Worm (Caenorhabditis elegans): ENCODE measurements around the gene tsp-18.

The tsp-18 gene

DNA sequence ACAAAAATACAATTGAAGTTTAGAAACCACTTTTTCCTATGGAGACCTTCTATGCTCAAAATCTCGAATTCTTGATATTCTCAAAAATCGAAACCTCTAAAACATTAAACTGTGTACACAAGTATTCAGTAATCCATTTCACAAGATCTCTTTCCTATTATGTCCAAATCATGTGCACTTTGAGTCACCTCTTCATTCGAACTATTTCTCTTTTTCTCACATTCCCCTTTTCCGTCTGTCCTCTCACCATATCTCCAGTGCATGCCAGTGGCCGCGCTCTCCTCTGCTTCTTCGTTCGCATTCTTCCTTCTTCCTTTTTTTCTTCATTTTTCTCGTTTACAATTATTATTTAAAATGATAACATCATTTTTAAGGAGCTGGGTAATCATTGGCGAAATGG is 38.2 kb downstream of the tsp-18 start, which contains the start of gene F28B12.1:
TSS of gene F28B12.1 (plus strand) at position 335 of the 400 bp plus-strand sequence.
- TF ChIP-seq flh-1 (GFP tag; optimal IDR thresholded peaks at IDR 0.05) (no peak), ztf-11 (tag; optimal IDR thresholded peaks at IDR 0.05) (no peak), lsy-2 (tag; optimal IDR thresholded peaks at IDR 0.05) (no peak), sptf-1 (tag; optimal IDR thresholded peaks at IDR 0.05) (no peak), nhr-237 (tag; optimal IDR thresholded peaks at IDR 0.05) (no peak), blmp-1 (tag; optimal IDR thresholded peaks at IDR 0.05) (no peak), unc-62 (GFP tag; optimal IDR thresholded peaks at IDR 0.05) (no peak), tbx-8 (GFP tag; optimal IDR thresholded peaks at IDR 0.05) (no peak), snpc-4 (tag; optimal IDR thresholded peaks at IDR 0.05) (no peak), unc-120 (tag; optimal IDR thresholded peaks at IDR 0.05; ENCODE audit: poor library complexity, severe bottlenecking) (no peak), bed-3 (GFP tag; optimal IDR thresholded peaks at IDR 0.05) (no peak), elt-1 (tag; optimal IDR thresholded peaks at IDR 0.05; ENCODE audit: borderline replicate concordance, insufficient read depth) (no peak), M03D4.4 (tag; optimal IDR thresholded peaks at IDR 0.05) (no peak), ceh-39 (tag; optimal IDR thresholded peaks at IDR 0.05) (no peak), mls-2 (tag; optimal IDR thresholded peaks at IDR 0.05) (no peak), cnd-1 (tag; optimal IDR thresholded peaks at IDR 0.05) (no peak), sem-2 (GFP tag; optimal IDR thresholded peaks at IDR 0.05) (no peak), ceh-83 (GFP tag; optimal IDR thresholded peaks at IDR 0.05) (no peak), mep-1 (tag; optimal IDR thresholded peaks at IDR 0.05) (no peak)

DNA sequence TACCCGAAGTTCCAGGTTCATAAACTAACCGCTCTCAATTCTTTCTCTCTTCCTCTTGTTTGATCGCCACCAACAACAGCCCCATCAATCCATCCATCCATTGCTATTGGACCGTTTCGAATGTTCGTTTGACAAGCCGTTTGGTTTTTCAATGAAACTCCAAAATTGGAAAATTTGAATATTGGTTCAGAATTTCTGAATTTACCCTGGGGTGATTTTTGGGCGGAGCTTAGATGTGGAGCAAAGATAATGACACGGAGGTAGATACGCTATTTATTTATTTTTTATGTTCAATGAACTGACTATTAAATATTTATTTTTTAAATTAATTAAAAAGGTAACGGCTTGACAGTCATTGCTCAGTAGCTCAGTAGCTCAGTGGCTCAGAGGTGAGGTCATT is 39.9 kb downstream of the tsp-18 start, which contains the start of gene B0034.2:
TSS of gene B0034.2 (minus strand) at position 101 of the 400 bp plus-strand sequence.
- TF ChIP-seq lin-32 (GFP tag; optimal IDR thresholded peaks at IDR 0.05) (no peak), ceh-39 (tag; optimal IDR thresholded peaks at IDR 0.05) (no peak), drap-1 (GFP tag; optimal IDR thresholded peaks at IDR 0.05) (no peak), ceh-43 (GFP tag; optimal IDR thresholded peaks at IDR 0.05) (no peak), bed-3 (GFP tag; optimal IDR thresholded peaks at IDR 0.05) (no peak), nhr-12 (tag; optimal IDR thresholded peaks at IDR 0.05) (no peak), elt-3 (tag; optimal IDR thresholded peaks at IDR 0.05) (no peak), tbx-8 (GFP tag; optimal IDR thresholded peaks at IDR 0.05) (no peak), elt-1 (tag; optimal IDR thresholded peaks at IDR 0.05; ENCODE audit: borderline replicate concordance, insufficient read depth) (no peak), mls-2 (tag; optimal IDR thresholded peaks at IDR 0.05) (no peak), hlh-1 (tag; optimal IDR thresholded peaks at IDR 0.05) (no peak), lsy-2 (tag; optimal IDR thresholded peaks at IDR 0.05) (no peak), ham-2 (GFP tag; optimal IDR thresholded peaks at IDR 0.05) (no peak), snpc-4 (tag; optimal IDR thresholded peaks at IDR 0.05) (no peak)

DNA sequence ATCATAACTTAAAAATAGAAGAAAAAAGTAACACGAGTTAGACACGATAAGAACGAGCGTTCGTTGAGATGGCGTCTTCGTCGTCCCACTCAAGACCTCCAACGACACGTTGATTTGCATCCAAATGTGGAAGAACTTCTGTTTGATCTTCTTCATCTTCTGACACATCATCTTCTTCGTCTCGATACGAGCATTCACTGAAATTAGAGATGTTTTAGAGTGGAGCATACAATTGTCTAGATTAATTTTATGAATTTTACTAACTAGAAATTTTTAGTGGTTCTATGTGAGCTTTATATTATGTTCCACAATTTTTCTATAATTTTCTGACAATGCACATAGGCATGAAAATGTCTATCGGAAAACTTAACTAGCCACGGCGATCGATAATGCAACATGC is 41.5 kb downstream of the tsp-18 start:
- TF ChIP-seq elt-3 (tag; optimal IDR thresholded peaks at IDR 0.05): no peak
- no peak for TF ChIP-seq nhr-2 (tag; optimal IDR thresholded peaks at IDR 0.05)
- TF ChIP-seq drap-1 (GFP tag; optimal IDR thresholded peaks at IDR 0.05): no peak
- no peak for TF ChIP-seq zip-8 (tag; optimal IDR thresholded peaks at IDR 0.05)
- TF ChIP-seq bed-3 (GFP tag; optimal IDR thresholded peaks at IDR 0.05): no peak
- TF ChIP-seq ces-1 (GFP tag; optimal IDR thresholded peaks at IDR 0.05): no peak
- no peak for TF ChIP-seq nhr-28 (tag; optimal IDR thresholded peaks at IDR 0.05)

DNA sequence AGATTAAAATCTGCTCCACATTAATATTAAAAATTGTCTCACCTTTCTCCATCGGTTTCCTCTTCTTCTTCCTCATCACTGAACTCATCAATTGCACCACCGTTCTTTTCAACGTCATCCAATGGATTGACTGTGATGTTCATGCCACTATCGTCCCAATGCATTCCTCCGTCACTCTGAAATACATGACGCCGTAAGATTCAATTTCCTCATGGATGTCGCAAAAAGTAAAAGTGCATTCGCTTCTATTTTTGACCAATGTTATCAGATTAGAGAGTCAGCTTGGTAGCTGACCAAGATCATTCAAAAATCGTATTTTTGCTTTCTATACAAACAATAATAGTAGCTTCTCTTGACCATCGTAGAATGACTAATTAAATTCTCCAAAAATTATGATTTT is 42.1 kb downstream of the tsp-18 start:
- no peak for TF ChIP-seq ceh-39 (tag; optimal IDR thresholded peaks at IDR 0.05)
- TF ChIP-seq flh-1 (GFP tag; optimal IDR thresholded peaks at IDR 0.05): no peak
- no peak for TF ChIP-seq elt-1 (tag; optimal IDR thresholded peaks at IDR 0.05; ENCODE audit: borderline replicate concordance, insufficient read depth)
- no peak for TF ChIP-seq mab-5 (tag; optimal IDR thresholded peaks at IDR 0.05)
- no peak for TF ChIP-seq cnd-1 (tag; optimal IDR thresholded peaks at IDR 0.05)
- TF ChIP-seq lin-13 (tag; optimal IDR thresholded peaks at IDR 0.05): no peak
- TF ChIP-seq hlh-1 (tag; optimal IDR thresholded peaks at IDR 0.05): no peak
- no peak for TF ChIP-seq ceh-43 (GFP tag; optimal IDR thresholded peaks at IDR 0.05)

DNA sequence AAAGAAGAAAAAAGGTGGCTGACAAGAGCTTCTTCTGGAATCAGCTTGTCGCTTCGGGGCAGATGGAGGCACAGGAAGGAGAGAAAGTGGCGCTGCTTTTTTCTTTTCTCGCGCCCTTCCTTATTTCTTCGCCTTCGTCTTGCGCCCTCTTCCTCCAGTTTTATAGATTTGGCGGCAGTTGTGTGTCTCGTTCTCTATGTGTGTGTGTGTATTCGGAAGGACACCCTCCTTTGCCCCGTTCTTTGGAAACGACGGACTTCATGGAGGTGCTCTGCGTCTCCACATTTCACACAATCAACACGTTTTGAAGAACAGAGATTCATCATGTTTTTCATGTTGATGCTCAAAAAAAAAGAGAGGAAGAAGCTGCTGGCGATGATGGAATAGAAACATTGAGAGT is 44.3 kb downstream of the tsp-18 start:
- no peak for TF ChIP-seq nhr-237 (tag; optimal IDR thresholded peaks at IDR 0.05)
- TF ChIP-seq ceh-43 (GFP tag; optimal IDR thresholded peaks at IDR 0.05): no peak
- no peak for TF ChIP-seq sem-2 (GFP tag; optimal IDR thresholded peaks at IDR 0.05)
- no peak for TF ChIP-seq pha-4 (tag; optimal IDR thresholded peaks at IDR 0.05)
- TF ChIP-seq lsy-2 (tag; optimal IDR thresholded peaks at IDR 0.05): no peak
- TF ChIP-seq tbx-8 (GFP tag; optimal IDR thresholded peaks at IDR 0.05): no peak
- no peak for TF ChIP-seq ceh-83 (GFP tag; optimal IDR thresholded peaks at IDR 0.05)
- TF ChIP-seq flh-1 (GFP tag; optimal IDR thresholded peaks at IDR 0.05): no peak
- TF ChIP-seq elt-1 (tag; optimal IDR thresholded peaks at IDR 0.05; ENCODE audit: borderline replicate concordance, insufficient read depth): no peak
- TF ChIP-seq blmp-1 (tag; optimal IDR thresholded peaks at IDR 0.05): no peak
- TF ChIP-seq bed-3 (GFP tag; optimal IDR thresholded peaks at IDR 0.05): no peak
- TF ChIP-seq cnd-1 (tag; optimal IDR thresholded peaks at IDR 0.05): no peak
- no peak for TF ChIP-seq unc-39 (tag; optimal IDR thresholded peaks at IDR 0.05)
- TF ChIP-seq M03D4.4 (tag; optimal IDR thresholded peaks at IDR 0.05): no peak
- TF ChIP-seq snpc-4 (tag; optimal IDR thresholded peaks at IDR 0.05): no peak

Data from whole organism, mixed stage, embryonic.